Fruit fly (Drosophila melanogaster) whole organism, embryonic: ENCODE measurements around the gene Bug22.

ENCODE experiments used
- Adf1 ChIP-seq: fragments of 200-800 bp; sonication (Bioruptor generic); IDR thresholded peaks from 2 replicates; pipeline ENCODE4 v1.3.6; 2022; ENCODE audit warnings: missing biosample characterization, missing genetic modification characterization
- Asciz ChIP-seq: fragments of 200-800 bp; sonication (Bioruptor generic); optimal IDR thresholded peaks from 2 replicates; lab custom pipeline; 2017; ENCODE audit warnings: missing biosample characterization, mild to moderate bottlenecking, missing genetic modification characterization, missing genetic modification reagents
- B-H2 ChIP-seq: fragments of 200-800 bp; sonication (Bioruptor generic); optimal IDR thresholded peaks from 2 replicates; lab custom pipeline; 2018; ENCODE audit warnings: missing biosample characterization, mild to moderate bottlenecking, missing genetic modification characterization
- BtbVII ChIP-seq: fragments of 200-800 bp; sonication (Bioruptor generic); optimal IDR thresholded peaks from 3 replicates; lab custom pipeline; 2017; ENCODE audit warnings: missing biosample characterization, mild to moderate bottlenecking, missing genetic modification characterization
- Bteb2 ChIP-seq: fragments of 200-800 bp; sonication (Bioruptor generic); optimal IDR thresholded peaks from 2 replicates; lab custom pipeline; 2016; ENCODE audit warnings: missing biosample characterization, missing genetic modification characterization
- CG10366 ChIP-seq: fragments of 200-800 bp; sonication (Bioruptor generic); IDR thresholded peaks from 2 replicates; pipeline ENCODE4 v1.3.6; 2022; ENCODE audit warnings: missing biosample characterization, missing genetic modification characterization
- CG11560 ChIP-seq: fragments of 200-800 bp; sonication (Bioruptor generic); IDR thresholded peaks from 3 replicates; pipeline ENCODE4 v1.3.6; 2022; ENCODE audit warnings: missing biosample characterization, missing genetic modification characterization
- CG12071 ChIP-seq: fragments of 200-800 bp; sonication (Bioruptor generic); optimal IDR thresholded peaks from 3 replicates; lab custom pipeline; 2018; ENCODE audit warnings: missing biosample characterization, mild to moderate bottlenecking, missing genetic modification characterization
- CG1233 ChIP-seq: fragments of 200-800 bp; sonication (Bioruptor generic); optimal IDR thresholded peaks from 4 replicates; lab custom pipeline; 2018; ENCODE audit warnings: missing biosample characterization, mild to moderate bottlenecking, missing genetic modification characterization
- CG12769 ChIP-seq: fragments of 200-800 bp; sonication (Bioruptor generic); optimal IDR thresholded peaks from 2 replicates; lab custom pipeline; 2019; ENCODE audit warnings: missing biosample characterization, mild to moderate bottlenecking, missing genetic modification characterization, moderate library complexity
- CG12942 ChIP-seq: fragments of 200-800 bp; sonication (Bioruptor generic); optimal IDR thresholded peaks from 3 replicates; lab custom pipeline; 2016; ENCODE audit warnings: missing biosample characterization, missing genetic modification characterization
- CG13424 ChIP-seq: fragments of 200-800 bp; sonication (Bioruptor generic); optimal IDR thresholded peaks from 2 replicates; lab custom pipeline; 2019; ENCODE audit warnings: missing biosample characterization, mild to moderate bottlenecking, missing genetic modification characterization, moderate library complexity
- CG15269 ChIP-seq: fragments of 200-800 bp; sonication (Bioruptor generic); optimal IDR thresholded peaks from 2 replicates; lab custom pipeline; 2018; ENCODE audit warnings: missing biosample characterization, mild to moderate bottlenecking, missing genetic modification characterization, moderate library complexity
- CG15696 ChIP-seq: fragments of 200-800 bp; sonication (Bioruptor generic); optimal IDR thresholded peaks from 2 replicates; lab custom pipeline; 2019; ENCODE audit warnings: missing biosample characterization, mild to moderate bottlenecking, missing genetic modification characterization, moderate library complexity
- CG17361 ChIP-seq: fragments of 200-800 bp; sonication (Bioruptor generic); IDR thresholded peaks from 3 replicates; pipeline ENCODE4 v1.3.6; 2022; ENCODE audit warnings: missing biosample characterization, missing genetic modification characterization
- CG18599 ChIP-seq: fragments of 200-800 bp; sonication (Bioruptor generic); optimal IDR thresholded peaks from 3 replicates; lab custom pipeline; 2017; ENCODE audit warnings: missing biosample characterization, missing genetic modification characterization, mild to moderate bottlenecking, moderate library complexity, missing genetic modification reagents
- CG18764 ChIP-seq: fragments of 200-800 bp; sonication (Bioruptor generic); optimal IDR thresholded peaks from 3 replicates; lab custom pipeline; 2016; ENCODE audit warnings: missing biosample characterization, missing genetic modification characterization
- CG34376 ChIP-seq: fragments of 200-800 bp; sonication (Bioruptor generic); optimal IDR thresholded peaks from 2 replicates; lab custom pipeline; 2018; ENCODE audit warnings: missing biosample characterization, mild to moderate bottlenecking, missing genetic modification characterization
- CG4820 ChIP-seq: fragments of 200-800 bp; sonication (Bioruptor generic); optimal IDR thresholded peaks from 3 replicates; lab custom pipeline; 2016; ENCODE audit warnings: missing biosample characterization, missing genetic modification characterization
- CG7556 ChIP-seq: fragments of 200-800 bp; sonication (Bioruptor generic); optimal IDR thresholded peaks from 2 replicates; lab custom pipeline; 2017; ENCODE audit warnings: missing biosample characterization, mild to moderate bottlenecking, missing genetic modification characterization
- CrebB ChIP-seq: fragments of 200-800 bp; sonication (Bioruptor generic); optimal IDR thresholded peaks from 3 replicates; lab custom pipeline; 2018; ENCODE audit warnings: missing biosample characterization, mild to moderate bottlenecking, missing genetic modification characterization
- Dip3 ChIP-seq: fragments of 200-800 bp; sonication (Bioruptor generic); optimal IDR thresholded peaks from 3 replicates; lab custom pipeline; 2016; ENCODE audit warnings: missing biosample characterization, missing genetic modification characterization
- E2f1 ChIP-seq: fragments of 200-800 bp; sonication (Bioruptor generic); IDR thresholded peaks from 2 replicates; pipeline ENCODE4 v1.3.6; 2022; ENCODE audit warnings: missing biosample characterization, missing genetic modification characterization
- Gsc ChIP-seq: fragments of 200-800 bp; sonication (Bioruptor generic); IDR thresholded peaks from 2 replicates; pipeline ENCODE4 v1.3.6; 2022; ENCODE audit warnings: missing biosample characterization, missing genetic modification characterization
- Gug ChIP-seq: fragments of 200-800 bp; sonication (Bioruptor generic); IDR thresholded peaks from 4 replicates; pipeline ENCODE4 v1.3.6; 2022; ENCODE audit warnings: missing biosample characterization, missing genetic modification characterization
- MESR4 ChIP-seq: fragments of 200-800 bp; sonication (Bioruptor generic); optimal IDR thresholded peaks from 2 replicates; lab custom pipeline; 2018; ENCODE audit warnings: missing biosample characterization, mild to moderate bottlenecking, missing genetic modification characterization, moderate library complexity
- NFAT ChIP-seq: fragments of 200-800 bp; sonication (Bioruptor generic); IDR thresholded peaks from 2 replicates; pipeline ENCODE4 v1.3.6; 2022; ENCODE audit warnings: missing biosample characterization, missing genetic modification characterization
- Oli ChIP-seq: fragments of 200-800 bp; sonication (Bioruptor generic); optimal IDR thresholded peaks from 2 replicates; lab custom pipeline; 2018; ENCODE audit warnings: missing biosample characterization, mild to moderate bottlenecking, missing genetic modification characterization, moderate library complexity
- Scr ChIP-seq: fragments of 200-800 bp; sonication (Bioruptor generic); IDR thresholded peaks from 2 replicates; pipeline ENCODE4 v1.3.6; 2022; ENCODE audit warnings: missing biosample characterization, missing genetic modification characterization; ENCODE audit not compliant: partially characterized antibody
- Sox102F ChIP-seq: fragments of 200-800 bp; sonication (Bioruptor generic); optimal IDR thresholded peaks from 2 replicates; lab custom pipeline; 2018; ENCODE audit warnings: missing biosample characterization, mild to moderate bottlenecking, missing genetic modification characterization, moderate library complexity
- Stat92E ChIP-seq, 3 experiments: fragments of >200 bp in 2 of 3; fragments of 200-800 bp in 1 of 3; sonication (Bioruptor generic) in 1 of 3; optimal IDR thresholded peaks; 2 replicates each; lab custom pipeline; 2017 to 2019; ENCODE audit warnings: missing biosample characterization in 3 of 3, missing genetic modification characterization in 3 of 3, mild to moderate bottlenecking in 1 of 3, moderate library complexity in 1 of 3
- chif ChIP-seq, 2 experiments: fragments of 200-800 bp; sonication (Bioruptor generic); optimal IDR thresholded peaks; 3 replicates each; lab custom pipeline; 2016; ENCODE audit warnings: missing biosample characterization in 2 of 2, missing genetic modification characterization in 2 of 2
- ci ChIP-seq: fragments of 200-800 bp; sonication (Bioruptor generic); IDR thresholded peaks from 3 replicates; pipeline ENCODE4 v1.3.6; 2022; ENCODE audit warnings: missing biosample characterization, missing genetic modification characterization
- crp ChIP-seq, 2 experiments: fragments of 200-800 bp; sonication (Bioruptor generic); optimal IDR thresholded peaks; 2 replicates in 1 of 2; 3 replicates in 1 of 2; lab custom pipeline; 2017; ENCODE audit warnings: missing biosample characterization in 2 of 2, missing genetic modification characterization in 2 of 2, mild to moderate bottlenecking in 1 of 2, moderate library complexity in 1 of 2
- da ChIP-seq: fragments of 200-800 bp; sonication (Bioruptor generic); optimal IDR thresholded peaks from 2 replicates; lab custom pipeline; 2016; ENCODE audit warnings: missing biosample characterization, missing genetic modification characterization
- dmrt99B ChIP-seq: fragments of 200-800 bp; sonication (Bioruptor generic); optimal IDR thresholded peaks from 2 replicates; lab custom pipeline; 2018; ENCODE audit warnings: missing biosample characterization, mild to moderate bottlenecking, missing genetic modification characterization, moderate library complexity
- dpn ChIP-seq, 2 experiments: fragments of 200-800 bp; sonication (Bioruptor generic); optimal IDR thresholded peaks; 3 replicates each; lab custom pipeline; 2016; ENCODE audit warnings: missing biosample characterization in 2 of 2, missing genetic modification characterization in 2 of 2
- fru ChIP-seq: fragments of >200 bp; optimal IDR thresholded peaks from 2 replicates; lab custom pipeline; 2017
- her ChIP-seq: fragments of 200-800 bp; sonication (Bioruptor generic); optimal IDR thresholded peaks from 2 replicates; lab custom pipeline; 2016; ENCODE audit warnings: missing biosample characterization, missing genetic modification characterization
- nmo ChIP-seq: fragments of 200-800 bp; sonication (Bioruptor generic); optimal IDR thresholded peaks from 2 replicates; lab custom pipeline; 2018; ENCODE audit warnings: missing biosample characterization, mild to moderate bottlenecking, missing genetic modification characterization, moderate library complexity
- org-1 ChIP-seq: fragments of 200-800 bp; sonication (Bioruptor generic); optimal IDR thresholded peaks from 2 replicates; lab custom pipeline; 2017; ENCODE audit warnings: missing biosample characterization, missing genetic modification characterization
- pita ChIP-seq: fragments of 200-800 bp; sonication (Bioruptor generic); optimal IDR thresholded peaks from 2 replicates; lab custom pipeline; 2017; ENCODE audit warnings: missing biosample characterization, mild to moderate bottlenecking, missing genetic modification characterization
- salm ChIP-seq: fragments of 200-800 bp; sonication (Bioruptor generic); optimal IDR thresholded peaks from 2 replicates; lab custom pipeline; 2018; ENCODE audit warnings: missing biosample characterization, mild to moderate bottlenecking, missing genetic modification characterization
- scrt ChIP-seq: fragments of 200-800 bp; sonication (Bioruptor generic); optimal IDR thresholded peaks from 2 replicates; lab custom pipeline; 2018; ENCODE audit warnings: missing biosample characterization, mild to moderate bottlenecking, missing genetic modification characterization, moderate library complexity
- slou ChIP-seq: fragments of 200-800 bp; sonication (Bioruptor generic); optimal IDR thresholded peaks from 3 replicates; lab custom pipeline; 2016; ENCODE audit warnings: missing biosample characterization, missing genetic modification characterization
- tna ChIP-seq: fragments of 200-800 bp; sonication (Bioruptor generic); IDR thresholded peaks from 2 replicates; pipeline ENCODE4 v1.3.6; 2022; ENCODE audit warnings: missing biosample characterization, missing genetic modification characterization; ENCODE audit not compliant: partially characterized antibody
- unpg ChIP-seq: fragments of 200-800 bp; sonication (Bioruptor generic); optimal IDR thresholded peaks from 3 replicates; lab custom pipeline; 2018; ENCODE audit warnings: missing biosample characterization, mild to moderate bottlenecking, missing genetic modification characterization, moderate library complexity
- vfl ChIP-seq: fragments of 200-800 bp; sonication (Bioruptor generic); optimal IDR thresholded peaks from 2 replicates; lab custom pipeline; 2016; ENCODE audit warnings: missing biosample characterization, missing genetic modification characterization
- vvl ChIP-seq: fragments of 200-800 bp; sonication (Bioruptor generic); IDR thresholded peaks from 2 replicates; pipeline ENCODE4 v1.3.6; 2022; ENCODE audit warnings: missing biosample characterization, missing genetic modification characterization
- zf30C ChIP-seq: fragments of 200-800 bp; sonication (Bioruptor generic); optimal IDR thresholded peaks from 3 replicates; lab custom pipeline; 2018; ENCODE audit warnings: missing biosample characterization, mild to moderate bottlenecking, missing genetic modification characterization

The Bug22 gene

DNA sequence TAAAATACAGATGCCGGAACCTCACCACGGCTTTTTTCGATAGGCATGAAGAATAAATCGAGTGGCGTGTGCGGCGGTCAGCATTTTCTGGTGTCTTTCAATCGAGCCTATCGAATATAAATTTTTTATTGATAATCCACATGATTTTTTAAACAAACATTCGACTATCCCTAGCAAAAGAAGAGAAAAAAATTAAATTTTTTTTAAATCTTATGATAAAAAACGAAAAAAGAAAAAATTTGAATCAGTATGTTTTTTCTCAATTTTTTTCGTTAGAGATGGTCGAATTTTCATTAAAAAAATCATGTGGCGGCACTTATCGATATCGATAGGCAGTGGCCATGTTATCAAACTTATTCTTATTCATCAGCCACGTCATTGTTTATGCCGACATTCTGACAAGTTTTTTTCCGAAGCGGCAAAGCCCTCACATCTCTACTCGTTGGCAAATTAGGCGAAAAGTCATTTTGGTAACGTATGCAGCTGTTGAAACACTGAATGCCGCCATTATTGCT is 4.1 kb downstream of the Bug22 start, which contains the start of the genes SmB and KdelR (continued):
- TF ChIP-seq CG17361 (peak; percentile 60; the same call in 2 of the 3 replicates), CG4820 (GFP tag; lab: Kevin White, UChicago) (no peak), chif (GFP tag; optimal IDR thresholded peaks at IDR 0.05; lab: Kevin White, UChicago) (no peak), CG7556 (GFP tag; lab: Kevin White, UChicago) (peak; percentile 30), Dip3 (GFP tag; lab: Kevin White, UChicago) (no peak), CG11560 (tag; lab: Robert Waterston, UW) (peak; percentile 98), fru (lab: Kevin White, UChicago) (no peak), Scr (GFP tag; lab: Robert Waterston, UW) (peak; percentile 86), unpg (GFP tag; lab: Kevin White, UChicago) (no peak), org-1 (GFP tag; lab: Kevin White, UChicago) (no peak), E2f1 (GFP tag; lab: Robert Waterston, UW) (no peak), CG12942 (GFP tag; lab: Kevin White, UChicago) (no peak), Gsc (GFP tag; lab: Robert Waterston, UW) (no peak), CG12769 (tag; lab: Kevin White, UChicago) (no peak), tna (GFP tag; lab: Robert Waterston, UW) (peak; percentile 84), CG18599 (GFP tag; lab: Kevin White, UChicago) (no peak), da (GFP tag; lab: Kevin White, UChicago) (no peak), Asciz (no peak), salm (tag; lab: Kevin White, UChicago) (no peak), crp (GFP tag; optimal IDR thresholded peaks at IDR 0.05; lab: Kevin White, UChicago) (peak in 1 of 2 experiments; percentile 54), ci (GFP tag; lab: Robert Waterston, UW) (no peak), MESR4 (GFP tag; lab: Kevin White, UChicago) (peak; percentile 92), CG34376 (GFP tag; lab: Kevin White, UChicago) (no peak), NFAT (GFP tag; lab: Robert Waterston, UW) (no peak), dpn (GFP tag; optimal IDR thresholded peaks at IDR 0.05; lab: Kevin White, UChicago) (peak in 1 of 2 experiments; percentile 13), her (GFP tag; lab: Kevin White, UChicago) (no peak), pita (no peak), Stat92E (GFP tag; optimal IDR thresholded peaks at IDR 0.05; lab: Kevin White, UChicago) (peak in 1 of 3 experiments; percentile 7), BtbVII (GFP tag; lab: Kevin White, UChicago) (peak; percentile 11), Bteb2 (GFP tag; lab: Kevin White, UChicago) (no peak), CG15269 (tag; lab: Kevin White, UChicago) (no peak), zf30C (GFP tag; lab: Kevin White, UChicago) (no peak), slou (GFP tag; lab: Kevin White, UChicago) (no peak), CG18764 (no peak), B-H2 (GFP tag; lab: Kevin White, UChicago) (no peak), CG13424 (tag; lab: Kevin White, UChicago) (peak; percentile 7), Adf1 (peak; percentile 18; the same call in 1 of the 2 replicates), scrt (GFP tag; lab: Kevin White, UChicago) (no peak), Gug (no peak), Oli (tag; lab: Kevin White, UChicago) (no peak), CG12071 (GFP tag; lab: Kevin White, UChicago) (no peak), Sox102F (GFP tag; lab: Kevin White, UChicago) (no peak), vfl (GFP tag; lab: Kevin White, UChicago) (no peak), CG1233 (GFP tag; lab: Kevin White, UChicago) (no peak), CrebB (tag; lab: Kevin White, UChicago) (peak; percentile 15), vvl (GFP tag; lab: Robert Waterston, UW) (0 out of 2 replicates have a peak, but pooled peaks have one; percentile 6), CG10366 (GFP tag; lab: Robert Waterston, UW) (no peak), CG15696 (tag; lab: Kevin White, UChicago) (no peak), nmo (peak; percentile 41), dmrt99B (tag; lab: Kevin White, UChicago) (no peak)
